Worm (Caenorhabditis elegans) whole organism, L4 larva: ENCODE results near the gene nep-9.
A peak's percentile ranks its signal among the peaks of the same experiment; 100 is the strongest.

ENCODE experiments used
- D1046.2 ChIP-seq: fragments of 200-800 bp; sonication (Bioruptor generic); IDR thresholded peaks from 2 replicates; pipeline ENCODE4 v1.3.6; 2022; ENCODE audit warnings: missing genetic modification characterization, missing compliant biosample characterization
- F37D6.2 ChIP-seq: sonication (generic microtip); optimal IDR thresholded peaks from 2 replicates; lab custom pipeline; 2016; ENCODE audit warnings: mild to moderate bottlenecking, missing genetic modification characterization, missing compliant biosample characterization
- F49E8.2 ChIP-seq: sonication (generic microtip); optimal IDR thresholded peaks from 2 replicates; lab custom pipeline; 2016; ENCODE audit warnings: missing compliant biosample characterization, mild to moderate bottlenecking, missing genetic modification characterization, borderline replicate concordance
- T20F7.1 ChIP-seq: fragments of 200-800 bp; sonication (Bioruptor generic); optimal IDR thresholded peaks from 2 replicates; lab custom pipeline; 2018; ENCODE audit warnings: mild to moderate bottlenecking, missing genetic modification characterization, missing compliant biosample characterization
- Y75B8A.6 ChIP-seq: fragments of 200-800 bp; sonication (Bioruptor generic); IDR thresholded peaks from 2 replicates; pipeline ENCODE4 v1.3.6; 2022; ENCODE audit warnings: missing genetic modification reagents, missing genetic modification characterization, missing compliant biosample characterization
- ZK337.2 ChIP-seq: fragments of 200-800 bp; sonication (Bioruptor generic); IDR thresholded peaks from 2 replicates; pipeline ENCODE4 v1.3.6; 2022; ENCODE audit warnings: missing genetic modification reagents, missing genetic modification characterization, missing compliant biosample characterization
- aly-2 ChIP-seq: sonication (generic microtip); optimal IDR thresholded peaks from 2 replicates; lab custom pipeline; 2018; ENCODE audit warnings: missing biosample characterization, missing genetic modification characterization
- arid-1 ChIP-seq: fragments of 200-800 bp; sonication (Bioruptor generic); conservative IDR thresholded peaks from 2 replicates; pipeline ENCODE4 v1.3.6; 2022; ENCODE audit warnings: missing genetic modification reagents, missing genetic modification characterization, missing compliant biosample characterization
- ceh-20 ChIP-seq: fragments of 200-800 bp; sonication (Bioruptor generic); IDR thresholded peaks from 2 replicates; pipeline ENCODE4 v1.3.6; 2022; ENCODE audit warnings: missing genetic modification reagents, missing genetic modification characterization, missing compliant biosample characterization
- ceh-28 ChIP-seq: fragments of 150-350 bp; optimal IDR thresholded peaks from 2 replicates; lab custom pipeline; 2014; ENCODE audit warnings: missing biosample characterization, missing genetic modification reagents, missing genetic modification characterization
- ctbp-1 ChIP-seq: fragments of 200-800 bp; sonication (Bioruptor generic); IDR thresholded peaks from 2 replicates; pipeline ENCODE4 v1.3.6; 2022; ENCODE audit warnings: missing genetic modification reagents, missing genetic modification characterization, missing compliant biosample characterization
- daf-12 ChIP-seq: fragments of 150-350 bp; optimal IDR thresholded peaks from 2 replicates; lab custom pipeline; 2014; ENCODE audit warnings: missing biosample characterization, missing genetic modification reagents, missing genetic modification characterization
- daf-16 ChIP-seq, 3 experiments: sonication (generic microtip); optimal IDR thresholded peaks; 2 replicates each; lab custom pipeline; 2016 to 2017; ENCODE audit warnings: missing genetic modification characterization in 3 of 3, missing genetic modification reagents in 3 of 3, mild to moderate bottlenecking in 2 of 3, missing compliant biosample characterization in 2 of 3, missing biosample characterization in 1 of 3, moderate library complexity in 1 of 3
- dmd-6 ChIP-seq: fragments of 200-800 bp; sonication (Bioruptor generic); IDR thresholded peaks from 2 replicates; pipeline ENCODE4 v1.3.6; 2022; ENCODE audit warnings: missing genetic modification reagents, missing genetic modification characterization, missing compliant biosample characterization
- dpl-1 ChIP-seq: fragments of 150-350 bp; optimal IDR thresholded peaks from 2 replicates; lab custom pipeline; 2014; ENCODE audit warnings: missing biosample characterization, missing genetic modification reagents, missing genetic modification characterization
- duxl-1 ChIP-seq: sonication (generic microtip); optimal IDR thresholded peaks from 2 replicates; lab custom pipeline; 2016; ENCODE audit warnings: mild to moderate bottlenecking, missing genetic modification characterization, moderate library complexity, missing compliant biosample characterization; ENCODE audit not compliant: poor library complexity
- egl-27 ChIP-seq: sonication (generic microtip); optimal IDR thresholded peaks from 3 replicates; lab custom pipeline; 2017; ENCODE audit warnings: missing biosample characterization, missing genetic modification reagents, missing genetic modification characterization
- gei-8 ChIP-seq: fragments of 200-800 bp; sonication (Bioruptor generic); optimal IDR thresholded peaks from 2 replicates; lab custom pipeline; 2018; ENCODE audit warnings: mild to moderate bottlenecking, missing genetic modification characterization, missing compliant biosample characterization
- hif-1 ChIP-seq, 2 experiments: sonication (generic microtip); optimal IDR thresholded peaks; 2 replicates each; lab custom pipeline; 2016 to 2017; ENCODE audit warnings: missing compliant biosample characterization in 2 of 2, missing genetic modification characterization in 2 of 2, missing genetic modification reagents in 2 of 2, missing genotype in 2 of 2, mild to moderate bottlenecking in 1 of 2
- hlh-11 ChIP-seq: fragments of 200-800 bp; sonication (Bioruptor generic); optimal IDR thresholded peaks from 2 replicates; lab custom pipeline; 2018; ENCODE audit warnings: mild to moderate bottlenecking, missing genetic modification characterization, missing compliant biosample characterization
- hlh-30 ChIP-seq: sonication (generic microtip); optimal IDR thresholded peaks from 2 replicates; lab custom pipeline; 2017; ENCODE audit warnings: antibody characterized with exemption, mild to moderate bottlenecking, missing genetic modification characterization, missing compliant biosample characterization; ENCODE audit not compliant: insufficient read depth
- lin-13 ChIP-seq: fragments of 150-350 bp; optimal IDR thresholded peaks from 2 replicates; lab custom pipeline; 2014; ENCODE audit warnings: missing biosample characterization, missing genetic modification reagents, missing genetic modification characterization
- lin-39 ChIP-seq: fragments of 150-350 bp; optimal IDR thresholded peaks from 2 replicates; lab custom pipeline; 2014; ENCODE audit warnings: missing biosample characterization, missing genetic modification reagents, missing genetic modification characterization
- lir-3 ChIP-seq: sonication (generic microtip); optimal IDR thresholded peaks from 2 replicates; lab custom pipeline; 2016; ENCODE audit warnings: mild to moderate bottlenecking, missing genetic modification characterization, missing compliant biosample characterization
- mep-1 ChIP-seq: fragments of 150-350 bp; sonication (generic microtip); optimal IDR thresholded peaks from 3 replicates; lab custom pipeline; 2014; ENCODE audit warnings: missing biosample characterization, missing genetic modification characterization
- nhr-102 ChIP-seq: sonication (generic microtip); optimal IDR thresholded peaks from 2 replicates; lab custom pipeline; 2016; ENCODE audit warnings: mild to moderate bottlenecking, missing genetic modification characterization, moderate library complexity, missing compliant biosample characterization
- nhr-111 ChIP-seq: fragments of 200-800 bp; sonication (Bioruptor generic); optimal IDR thresholded peaks from 2 replicates; lab custom pipeline; 2018; ENCODE audit warnings: mild to moderate bottlenecking, missing genetic modification characterization, missing compliant biosample characterization
- nhr-237 ChIP-seq: sonication (generic microtip); optimal IDR thresholded peaks from 2 replicates; lab custom pipeline; 2017; ENCODE audit warnings: missing biosample characterization, missing genetic modification characterization
- set-16 ChIP-seq: fragments of 200-800 bp; sonication (Bioruptor generic); IDR thresholded peaks from 2 replicates; pipeline ENCODE4 v1.3.6; 2022; ENCODE audit warnings: missing genetic modification reagents, missing genetic modification characterization, missing compliant biosample characterization
- unc-39 ChIP-seq: sonication (generic microtip); optimal IDR thresholded peaks from 2 replicates; lab custom pipeline; 2017; ENCODE audit warnings: missing biosample characterization, missing genetic modification characterization
- zag-1 ChIP-seq: fragments of 150-350 bp; optimal IDR thresholded peaks from 2 replicates; lab custom pipeline; 2014; ENCODE audit warnings: missing biosample characterization, missing genetic modification characterization
- zfp-2 ChIP-seq: sonication (generic microtip); optimal IDR thresholded peaks from 2 replicates; lab custom pipeline; 2016; ENCODE audit warnings: mild to moderate bottlenecking, missing genetic modification characterization, missing compliant biosample characterization

The nep-9 gene

ce11 chrII:3425433-3425832 lies 26.3 kb upstream of the nep-9 start, which contains the start of gene nep-11:
Gene nep-11, minus strand, starts transcription at chrII:3425533.
- TF ChIP-seq duxl-1 (tag; lab: Kevin White, UChicago), result no peak
- no peak for TF ChIP-seq ceh-28
- no peak for TF ChIP-seq zag-1 (tag; lab: Kevin White, UChicago)
- TF ChIP-seq ctbp-1, result no peak
- no peak for TF ChIP-seq nhr-102 (tag; lab: Kevin White, UChicago)
- no peak for TF ChIP-seq lin-13 (GFP tag; lab: Kevin White, UChicago)
- TF ChIP-seq Y75B8A.6 (GFP tag; lab: Robert Waterston, UW), result no peak
- no peak for TF ChIP-seq nhr-111 (GFP tag; lab: Kevin White, UChicago)
- no peak for TF ChIP-seq unc-39 (tag; lab: Kevin White, UChicago)
- no peak for TF ChIP-seq hlh-11 (tag; lab: Kevin White, UChicago)
- no peak for TF ChIP-seq hif-1 (tag; optimal IDR thresholded peaks at IDR 0.05; lab: Kevin White, UChicago)
- TF ChIP-seq dmd-6 (GFP tag; lab: Robert Waterston, UW), result no peak
- no peak for TF ChIP-seq nhr-237 (tag; lab: Kevin White, UChicago)
- no peak for TF ChIP-seq lir-3 (tag; lab: Kevin White, UChicago)
- no peak for TF ChIP-seq arid-1 (GFP tag; lab: Robert Waterston, UW)
- no peak for TF ChIP-seq ZK337.2 (GFP tag; lab: Robert Waterston, UW)

- TF ChIP-seq F37D6.2 (tag; lab: Kevin White, UChicago) (no peak), dpl-1 (GFP tag; lab: Kevin White, UChicago) (no peak), D1046.2 (GFP tag; lab: Robert Waterston, UW) (no peak), duxl-1 (tag; lab: Kevin White, UChicago) (peak; percentile 80)
These were observed 23.8 kb upstream of the nep-9 start for ce11 chrII:3422938-3423337.

- TF ChIP-seq mep-1 (tag; lab: Kevin White, UChicago), result no peak
- TF ChIP-seq, all 104 proteins: peak for 0
These were observed 17.4 kb upstream of the nep-9 start, which contains the start of gene nep-6 for ce11 chrII:3416528-3416927. Gene nep-6, plus strand, starts transcription at chrII:3416828.

- TF ChIP-seq ceh-28 (no peak), gei-8 (GFP tag; lab: Kevin White, UChicago) (no peak), egl-27 (tag; lab: Kevin White, UChicago) (no peak), daf-12 (tag; lab: Kevin White, UChicago) (no peak), F49E8.2 (tag; lab: Kevin White, UChicago) (no peak), arid-1 (GFP tag; lab: Robert Waterston, UW) (no peak), mep-1 (tag; lab: Kevin White, UChicago) (no peak), ceh-20 (GFP tag; lab: Robert Waterston, UW) (no peak), lin-39 (tag; lab: Kevin White, UChicago) (no peak), set-16 (no peak), zfp-2 (tag; lab: Kevin White, UChicago) (no peak), dpl-1 (GFP tag; lab: Kevin White, UChicago) (no peak), ZK337.2 (GFP tag; lab: Robert Waterston, UW) (no peak), hlh-30 (tag; lab: Kevin White, UChicago) (no peak), nhr-237 (tag; lab: Kevin White, UChicago) (no peak), T20F7.1 (GFP tag; lab: Kevin White, UChicago) (no peak), daf-16 (GFP tag; optimal IDR thresholded peaks at IDR 0.05; lab: Kevin White, UChicago) (no peak), daf-16 (tag; optimal IDR thresholded peaks at IDR 0.05; lab: Kevin White, UChicago) (no peak), duxl-1 (tag; lab: Kevin White, UChicago) (no peak), aly-2 (no peak)
These were observed 15.3 kb upstream of the nep-9 start, which contains the start of the genes F18A12.7 and F18A12.2 for ce11 chrII:3414383-3414910. Gene F18A12.7, minus strand, starts transcription at chrII:3414483. Gene F18A12.2, plus strand, starts transcription at chrII:3414860.
